Worm (Caenorhabditis elegans) whole organism, L4/young adult: ENCODE results near the gene sid-1.

Source experiments
- W03F9.2 ChIP-seq: fragments of 150-350 bp; optimal IDR thresholded peaks from 2 replicates; lab custom pipeline; 2014; ENCODE audit warnings: missing biosample characterization, missing genetic modification characterization
- dao-5 ChIP-seq: sonication (generic microtip); optimal IDR thresholded peaks from 2 replicates; lab custom pipeline; 2016; ENCODE audit warnings: missing genotype, missing genetic modification characterization, moderate library complexity, missing compliant biosample characterization
- him-1 ChIP-seq: sonication (generic microtip); optimal IDR thresholded peaks from 2 replicates; lab custom pipeline; 2016; ENCODE audit warnings: missing genotype, missing genetic modification reagents, missing genetic modification characterization, missing compliant biosample characterization

ce11 chrV:5150880-5151279 lies 31.1 kb downstream of the sid-1 start, which contains the start of gene srh-130:
- TF ChIP-seq him-1 (tag; lab: Kevin White, UChicago) (no peak), W03F9.2 (tag; lab: Kevin White, UChicago) (no peak), dao-5 (tag; lab: Kevin White, UChicago) (no peak)
